Fruit fly (Drosophila melanogaster) whole organism, adult: Measurements from ENCODE around the gene zfh1.
A peak's percentile ranks its signal among the peaks of the same experiment; 100 is the strongest.

Experiments used
- CG11617 ChIP-seq: fragments of 200-800 bp; sonication (Bioruptor generic); optimal IDR thresholded peaks from 2 replicates; lab custom pipeline; 2017; ENCODE audit warnings: mild to moderate bottlenecking, missing biosample characterization, missing genetic modification reagents, missing genetic modification characterization
- CG12768 ChIP-seq: fragments of 200-800 bp; sonication (Bioruptor generic); optimal IDR thresholded peaks from 2 replicates; lab custom pipeline; 2017; ENCODE audit warnings: missing biosample characterization, missing genetic modification characterization, mild to moderate bottlenecking, moderate library complexity, missing genetic modification reagents
- CG14711 ChIP-seq: fragments of 200-800 bp; sonication (Bioruptor generic); optimal IDR thresholded peaks from 2 replicates; lab custom pipeline; 2018; ENCODE audit warnings: missing biosample characterization, mild to moderate bottlenecking, missing genetic modification characterization, moderate library complexity
- CG1620 ChIP-seq: fragments of 200-800 bp; sonication (Bioruptor generic); optimal IDR thresholded peaks from 2 replicates; lab custom pipeline; 2016; ENCODE audit warnings: missing biosample characterization, missing genetic modification characterization
- CG33017 ChIP-seq: fragments of 200-800 bp; sonication (Bioruptor generic); optimal IDR thresholded peaks from 2 replicates; lab custom pipeline; 2018; ENCODE audit warnings: missing biosample characterization, mild to moderate bottlenecking, missing genetic modification characterization, moderate library complexity
- CG5204 ChIP-seq: fragments of 200-800 bp; sonication (Bioruptor generic); optimal IDR thresholded peaks from 2 replicates; lab custom pipeline; 2016; ENCODE audit warnings: missing biosample characterization, missing genetic modification characterization
- CG7045 ChIP-seq: fragments of 200-800 bp; sonication (Bioruptor generic); optimal IDR thresholded peaks from 2 replicates; lab custom pipeline; 2017; ENCODE audit warnings: missing biosample characterization, mild to moderate bottlenecking, missing genetic modification characterization
- CG7101 ChIP-seq: fragments of 200-800 bp; sonication (Bioruptor generic); optimal IDR thresholded peaks from 2 replicates; lab custom pipeline; 2018; ENCODE audit warnings: missing biosample characterization, mild to moderate bottlenecking, missing genetic modification characterization, moderate library complexity
- Clk ChIP-seq: fragments of 200-800 bp; sonication (Bioruptor generic); optimal IDR thresholded peaks from 2 replicates; lab custom pipeline; 2017; ENCODE audit warnings: missing biosample characterization, missing genetic modification characterization
- Crg-1 ChIP-seq: fragments of 200-800 bp; sonication (Bioruptor generic); optimal IDR thresholded peaks from 2 replicates; lab custom pipeline; 2016; ENCODE audit warnings: missing biosample characterization, missing genetic modification characterization
- Hr96 ChIP-seq: fragments of 200-800 bp; sonication (Bioruptor generic); optimal IDR thresholded peaks from 2 replicates; lab custom pipeline; 2016; ENCODE audit warnings: missing biosample characterization, missing genetic modification characterization
- Mnt ChIP-seq: fragments of 200-800 bp; sonication (Bioruptor generic); optimal IDR thresholded peaks from 2 replicates; lab custom pipeline; 2016; ENCODE audit warnings: missing biosample characterization, mild to moderate bottlenecking, missing genetic modification characterization
- bab1 ChIP-seq: fragments of 200-800 bp; sonication (Bioruptor generic); optimal IDR thresholded peaks from 3 replicates; lab custom pipeline; 2019; ENCODE audit warnings: missing biosample characterization, mild to moderate bottlenecking, missing genetic modification characterization, moderate library complexity
- cic ChIP-seq: fragments of 200-800 bp; sonication (Bioruptor generic); optimal IDR thresholded peaks from 2 replicates; lab custom pipeline; 2017; ENCODE audit warnings: missing biosample characterization, mild to moderate bottlenecking, missing genetic modification characterization, moderate library complexity
- cnc ChIP-seq, 2 experiments: fragments of >200 bp; optimal IDR thresholded peaks; 2 replicates each; lab custom pipeline; 2017
- kay ChIP-seq: fragments of 200-800 bp; sonication (Bioruptor generic); peaks from one replicate; lab custom pipeline; 2016; ENCODE audit warnings: missing biosample characterization, missing genetic modification characterization, borderline replicate concordance
- ovo ChIP-seq: fragments of 200-800 bp; sonication (Bioruptor generic); optimal IDR thresholded peaks from 2 replicates; lab custom pipeline; 2016; ENCODE audit warnings: missing biosample characterization, missing genetic modification characterization
- pad ChIP-seq: fragments of 200-800 bp; sonication (Bioruptor generic); optimal IDR thresholded peaks from 3 replicates; lab custom pipeline; 2017; ENCODE audit warnings: missing biosample characterization, missing genetic modification characterization, mild to moderate bottlenecking, moderate library complexity, missing genetic modification reagents
- tj ChIP-seq: fragments of 200-800 bp; sonication (Bioruptor generic); optimal IDR thresholded peaks from 3 replicates; lab custom pipeline; 2017; ENCODE audit warnings: missing biosample characterization, mild to moderate bottlenecking, missing genetic modification characterization, moderate library complexity
- toe ChIP-seq: fragments of 200-800 bp; sonication (Bioruptor generic); optimal IDR thresholded peaks from 2 replicates; lab custom pipeline; 2016; ENCODE audit warnings: missing biosample characterization, missing genetic modification characterization

zfh1 gene

DNA sequence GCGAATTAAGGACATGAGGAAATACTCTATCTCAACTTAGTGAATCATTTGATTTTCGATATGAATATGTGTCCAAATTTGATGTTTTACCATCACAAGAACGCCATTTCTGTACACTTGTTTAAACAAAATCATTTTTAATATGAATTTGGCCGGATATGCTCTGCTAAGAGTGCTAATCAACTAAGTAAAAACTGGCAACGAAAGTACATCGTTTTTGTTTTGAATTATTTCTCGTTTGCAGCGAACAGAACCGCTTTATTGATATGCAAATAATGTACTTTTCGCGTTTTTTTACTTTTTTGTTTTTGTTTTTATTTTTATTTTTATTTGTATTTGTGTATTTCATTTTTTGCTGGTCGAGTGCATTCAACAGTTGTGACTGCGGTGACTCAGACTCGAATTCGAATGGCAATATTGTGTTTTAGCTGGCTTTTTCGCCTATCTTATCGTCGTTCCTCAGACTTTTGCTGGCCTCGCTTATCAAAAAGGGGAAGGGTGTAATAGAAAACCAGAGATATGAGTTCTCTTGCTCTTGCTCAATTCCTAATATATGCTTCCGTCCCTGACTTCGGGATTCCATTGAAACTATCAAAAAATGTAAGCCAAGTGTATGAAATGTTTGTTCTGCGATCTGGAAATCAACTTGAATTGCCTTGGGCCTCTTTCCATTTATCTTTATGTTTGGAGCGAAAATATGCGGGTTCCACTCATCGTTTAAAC lies 45.7 kb downstream of the zfh1 start:
- TF ChIP-seq cnc (optimal IDR thresholded peaks at IDR 0.05; lab: Kevin White, UChicago) (no peak), ovo (no peak), Hr96 (no peak), bab1 (GFP tag; lab: Kevin White, UChicago) (no peak), pad (GFP tag; lab: Kevin White, UChicago) (no peak), CG7101 (tag; lab: Kevin White, UChicago) (no peak), CG11617 (no peak), toe (GFP tag; lab: Kevin White, UChicago) (no peak), cic (peak; percentile 3), CG7045 (GFP tag; lab: Kevin White, UChicago) (no peak), Crg-1 (GFP tag; lab: Kevin White, UChicago) (no peak), kay (GFP tag; lab: Kevin White, UChicago) (peak; percentile 88), CG33017 (tag; lab: Kevin White, UChicago) (no peak), CG14711 (tag; lab: Kevin White, UChicago) (no peak), tj (GFP tag; lab: Kevin White, UChicago) (peak; percentile 51), CG12768 (GFP tag; lab: Kevin White, UChicago) (no peak), Clk (no peak), CG1620 (no peak), Mnt (GFP tag; lab: Kevin White, UChicago) (peak; percentile 2), CG5204 (GFP tag; lab: Kevin White, UChicago) (no peak)

DNA sequence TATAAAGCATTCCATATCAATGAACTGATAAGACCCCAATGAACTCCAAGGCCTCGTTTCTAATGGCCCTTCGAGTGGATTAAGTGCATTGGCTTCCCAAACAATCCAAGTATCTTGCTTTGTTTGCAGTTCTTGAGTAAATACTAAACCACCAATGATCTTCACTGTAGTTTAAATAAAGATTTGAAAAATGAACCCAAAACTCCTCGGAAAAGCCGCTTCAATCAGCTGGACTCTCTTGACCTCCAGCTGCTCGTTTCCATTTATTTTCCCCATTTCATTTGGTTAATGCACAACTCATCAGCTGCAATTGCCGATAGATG lies 46.3 kb downstream of the zfh1 start:
- no peak for TF ChIP-seq Hr96
- no peak for TF ChIP-seq CG12768 (GFP tag; lab: Kevin White, UChicago)
- TF ChIP-seq CG7045 (GFP tag; lab: Kevin White, UChicago): no peak
- TF ChIP-seq cnc (optimal IDR thresholded peaks at IDR 0.05; lab: Kevin White, UChicago): no peak
- no peak for TF ChIP-seq Crg-1 (GFP tag; lab: Kevin White, UChicago)
- no peak for TF ChIP-seq cic
- no peak for TF ChIP-seq ovo
- TF ChIP-seq kay (GFP tag; lab: Kevin White, UChicago): no peak
- no peak for TF ChIP-seq Mnt (GFP tag; lab: Kevin White, UChicago)
- no peak for TF ChIP-seq CG7101 (tag; lab: Kevin White, UChicago)
- TF ChIP-seq CG14711 (tag; lab: Kevin White, UChicago): no peak

DNA sequence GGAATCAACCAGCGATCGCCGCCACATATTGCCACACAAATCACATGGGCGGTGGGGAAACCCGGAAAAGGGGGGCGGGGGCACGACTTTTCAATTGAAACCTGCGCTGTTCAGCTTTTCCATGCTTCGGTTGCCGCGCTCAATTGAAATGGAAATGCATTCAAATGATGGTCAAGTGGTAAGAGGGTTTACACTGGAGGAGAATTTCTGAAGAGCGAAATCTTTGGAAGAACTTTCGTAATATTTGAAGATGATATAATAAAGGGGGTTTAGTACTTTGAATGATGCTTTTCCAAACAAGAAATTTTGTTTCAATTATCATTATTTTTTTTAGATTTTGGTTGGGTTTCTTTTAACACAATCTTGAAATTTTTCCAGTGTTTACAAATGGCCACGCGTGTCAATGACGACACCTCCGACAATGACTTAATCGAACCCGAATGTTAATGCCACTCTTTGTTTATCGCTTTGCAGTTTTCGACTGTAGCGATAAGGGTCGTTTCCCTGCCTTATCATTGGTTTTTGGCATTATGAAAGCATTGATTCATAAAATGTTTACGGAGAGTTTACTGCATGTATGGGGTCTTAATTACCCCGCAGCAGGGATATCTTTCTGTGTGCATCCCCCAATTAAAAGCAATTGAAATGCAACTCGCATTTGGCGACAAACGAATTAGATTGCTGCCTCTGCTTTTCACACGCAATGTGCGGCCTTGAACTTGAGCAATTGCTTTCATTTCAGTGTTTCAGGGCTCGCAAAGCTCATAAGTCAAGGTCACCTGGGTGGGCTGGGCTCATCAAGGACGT lies 46.9 kb downstream of the zfh1 start:
- TF ChIP-seq kay (GFP tag; lab: Kevin White, UChicago) (no peak), cnc (optimal IDR thresholded peaks at IDR 0.05; lab: Kevin White, UChicago) (no peak), tj (GFP tag; lab: Kevin White, UChicago) (no peak), CG12768 (GFP tag; lab: Kevin White, UChicago) (no peak), Crg-1 (GFP tag; lab: Kevin White, UChicago) (no peak), cic (peak; percentile 2), CG33017 (tag; lab: Kevin White, UChicago) (peak; percentile 30), toe (GFP tag; lab: Kevin White, UChicago) (no peak), pad (GFP tag; lab: Kevin White, UChicago) (no peak), CG5204 (GFP tag; lab: Kevin White, UChicago) (no peak), Hr96 (no peak), CG7101 (tag; lab: Kevin White, UChicago) (peak; percentile 31), CG1620 (no peak), Mnt (GFP tag; lab: Kevin White, UChicago) (no peak), Clk (no peak), CG11617 (peak; percentile 20), ovo (no peak), CG14711 (tag; lab: Kevin White, UChicago) (peak; percentile 7), CG7045 (GFP tag; lab: Kevin White, UChicago) (no peak), bab1 (GFP tag; lab: Kevin White, UChicago) (no peak)

DNA sequence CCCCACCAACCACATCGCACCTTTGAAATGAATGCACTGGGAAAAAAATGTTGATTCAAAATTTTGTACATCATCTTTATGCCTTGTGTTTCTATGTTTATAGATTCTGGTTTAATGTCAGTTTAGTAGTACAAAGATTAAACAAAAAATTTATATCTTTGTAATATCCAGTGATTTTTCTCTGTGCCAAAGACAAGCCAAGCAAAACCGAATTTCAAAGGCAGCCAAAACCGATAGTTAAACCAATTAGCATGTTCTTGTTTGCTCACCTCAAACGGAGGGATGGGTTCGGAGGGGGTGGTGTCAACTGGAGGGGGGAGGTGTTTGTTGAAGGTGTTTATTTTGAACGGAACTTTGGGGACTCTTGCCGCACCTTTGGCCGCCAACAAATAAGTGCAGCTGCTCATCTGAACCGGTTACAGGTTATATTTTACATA lies 48.2 kb downstream of the zfh1 start:
- peak; percentile 42 for TF ChIP-seq CG7045 (GFP tag; lab: Kevin White, UChicago)
- TF ChIP-seq CG7101 (tag; lab: Kevin White, UChicago): peak; percentile 34
- TF ChIP-seq kay (GFP tag; lab: Kevin White, UChicago): no peak
- TF ChIP-seq cnc (optimal IDR thresholded peaks at IDR 0.05; lab: Kevin White, UChicago): no peak
- TF ChIP-seq Clk: no peak
- TF ChIP-seq CG33017 (tag; lab: Kevin White, UChicago): peak; percentile 37
- TF ChIP-seq pad (GFP tag; lab: Kevin White, UChicago): no peak
- TF ChIP-seq toe (GFP tag; lab: Kevin White, UChicago): no peak
- TF ChIP-seq bab1 (GFP tag; lab: Kevin White, UChicago): no peak
- no peak for TF ChIP-seq tj (GFP tag; lab: Kevin White, UChicago)
- peak; percentile 34 for TF ChIP-seq CG14711 (tag; lab: Kevin White, UChicago)

DNA sequence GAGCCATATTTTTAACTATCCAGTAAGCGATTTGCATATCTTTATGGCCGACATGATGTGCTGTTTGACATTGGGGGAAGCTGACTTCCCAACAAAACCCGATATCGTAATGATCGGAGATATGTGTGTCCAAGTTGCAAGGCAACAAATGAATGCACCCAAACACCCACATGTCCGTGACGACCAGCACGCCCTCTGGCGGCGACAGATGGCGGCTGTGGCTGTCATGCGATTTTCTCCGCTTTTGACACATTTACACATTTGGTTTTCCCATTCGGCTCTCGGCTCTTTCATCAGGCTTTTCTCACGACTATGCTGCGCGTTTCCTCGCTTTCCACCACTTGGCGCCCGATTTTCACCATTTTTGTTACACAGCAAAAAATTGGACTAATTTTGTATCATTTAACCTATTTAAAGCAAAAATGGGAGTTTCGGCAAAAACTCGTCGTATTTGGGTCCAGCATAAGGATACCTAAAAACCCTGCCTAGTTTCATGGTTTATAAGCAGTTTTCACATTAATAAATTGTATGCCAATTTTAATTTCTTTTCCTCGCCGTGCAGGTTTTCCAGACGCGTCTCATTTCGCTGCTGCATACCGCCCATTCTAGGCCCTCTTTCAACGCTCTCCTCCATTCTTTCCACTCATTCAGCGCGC lies 49.0 kb downstream of the zfh1 start:
- TF ChIP-seq Mnt (GFP tag; lab: Kevin White, UChicago) (no peak), CG5204 (GFP tag; lab: Kevin White, UChicago) (peak; percentile 40)
